Fruit fly (Drosophila melanogaster) whole organism: ENCODE data around the gene CG9021.

Experiments used
- CG8478 ChIP-seq: fragments of >200 bp; optimal IDR thresholded peaks from 2 replicates; lab custom pipeline; 2018; ENCODE audit warnings: inconsistent platforms
- Dll ChIP-seq: fragments of >200 bp; optimal IDR thresholded peaks from 2 replicates; lab custom pipeline; 2017
- pan ChIP-seq: fragments of >200 bp; optimal IDR thresholded peaks from 2 replicates; lab custom pipeline; 2017
- psq ChIP-seq: fragments of >200 bp; optimal IDR thresholded peaks from 2 replicates; lab custom pipeline; 2017
- usp ChIP-seq: fragments of >200 bp; optimal IDR thresholded peaks from 2 replicates; lab custom pipeline; 2017; ENCODE audit warnings: missing biosample characterization, missing genetic modification characterization, mixed read lengths

DNA sequence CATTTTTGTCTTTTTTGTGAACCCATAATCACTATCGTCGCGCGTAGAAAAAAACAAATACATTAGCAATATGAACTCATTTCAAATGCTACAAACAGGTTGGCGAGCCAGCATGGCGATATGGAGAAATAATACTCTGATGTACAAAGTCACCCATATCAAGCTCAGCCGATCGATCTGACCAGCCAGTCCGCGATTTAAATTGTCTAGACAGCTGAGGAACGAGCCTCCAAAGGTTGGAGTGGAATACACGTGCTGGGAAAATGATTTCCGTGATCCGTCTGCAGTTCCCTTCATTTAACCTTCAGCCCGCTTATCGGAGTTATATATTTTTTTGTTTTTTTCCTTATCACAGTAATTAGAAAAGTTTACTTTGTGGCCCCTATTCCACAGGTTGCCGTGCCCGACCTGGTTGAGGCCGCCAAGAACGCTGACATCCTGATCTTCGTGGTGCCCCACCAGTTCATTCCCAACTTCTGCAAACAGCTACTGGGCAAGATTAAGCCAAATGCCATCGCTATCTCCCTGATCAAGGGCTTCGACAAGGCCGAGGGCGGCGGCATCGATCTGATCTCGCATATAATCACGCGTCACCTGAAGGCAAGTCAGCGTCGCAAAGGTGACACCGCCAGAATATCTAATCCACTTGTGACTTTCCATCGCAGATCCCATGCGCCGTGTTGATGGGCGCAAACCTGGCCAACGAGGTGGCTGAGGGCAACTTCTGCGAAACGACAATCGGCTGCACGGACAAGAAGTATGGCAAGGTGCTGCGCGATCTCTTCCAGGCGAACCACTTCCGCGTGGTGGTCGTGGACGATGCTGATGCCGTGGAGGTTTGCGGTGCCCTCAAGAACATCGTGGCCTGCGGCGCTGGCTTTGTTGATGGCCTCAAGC is 41.4 kb upstream of the CG9021 start:
- TF ChIP-seq Dll (lab: Kevin White, UChicago), result no peak
- TF ChIP-seq pan (lab: Kevin White, UChicago), result no peak
- no peak for TF ChIP-seq usp (GFP tag; lab: Kevin White, UChicago)
- TF ChIP-seq psq (lab: Kevin White, UChicago), result no peak
- TF ChIP-seq CG8478 (lab: Kevin White, UChicago), result no peak
